Worm (Caenorhabditis elegans) whole organism, L1 larva: ENCODE data around the gene K09E4.1.

Experiments used
- ama-1 ChIP-seq: fragments of 150-350 bp; optimal IDR thresholded peaks from 2 replicates; lab custom pipeline; 2014
- ceh-8 ChIP-seq: fragments of 200-800 bp; sonication (Bioruptor generic); optimal IDR thresholded peaks from 2 replicates; lab custom pipeline; 2018; ENCODE audit warnings: mild to moderate bottlenecking, missing genetic modification characterization, moderate library complexity, missing compliant biosample characterization
- dpl-1 ChIP-seq, 3 experiments: fragments of 150-350 bp in 2 of 3; sonication (generic microtip) in 1 of 3; optimal IDR thresholded peaks; 2 replicates each; lab custom pipeline; 2014 to 2017; ENCODE audit warnings: missing biosample characterization in 3 of 3, missing genetic modification characterization in 3 of 3, missing genetic modification reagents in 3 of 3
- efl-1 ChIP-seq, 4 experiments: fragments of 150-350 bp; optimal IDR thresholded peaks in 3 of 4; peaks in 1 of 4; 1 replicate in 1 of 4; 2 replicates in 3 of 4; lab custom pipeline; 2014; ENCODE audit warnings: missing biosample characterization in 2 of 4, missing genetic modification characterization in 2 of 4, missing genetic modification reagents in 2 of 4
- egl-13 ChIP-seq: sonication (generic microtip); optimal IDR thresholded peaks from 2 replicates; lab custom pipeline; 2016; ENCODE audit warnings: missing genotype, missing genetic modification reagents, missing genetic modification characterization, missing compliant biosample characterization
- egl-27 ChIP-seq, 2 experiments: fragments of 150-350 bp in 1 of 2; sonication (generic microtip); optimal IDR thresholded peaks; 3 replicates each; lab custom pipeline; 2017 to 2018; ENCODE audit warnings: missing biosample characterization in 2 of 2, missing genetic modification characterization in 2 of 2, missing genetic modification reagents in 2 of 2
- elt-3 ChIP-seq, 6 experiments: fragments of 150-350 bp in 1 of 6; sonication (generic microtip); optimal IDR thresholded peaks; 2 replicates each; lab custom pipeline; 2017 to 2018; ENCODE audit warnings: missing biosample characterization in 6 of 6, missing genetic modification characterization in 6 of 6, inconsistent platforms in 1 of 6
- fos-1 ChIP-seq: fragments of 150-350 bp; optimal IDR thresholded peaks from 2 replicates; lab custom pipeline; 2014; ENCODE audit warnings: missing biosample characterization, missing genetic modification characterization
- hlh-4 ChIP-seq: sonication (generic microtip); optimal IDR thresholded peaks from 2 replicates; lab custom pipeline; 2016; ENCODE audit warnings: mild to moderate bottlenecking, missing genetic modification characterization, missing compliant biosample characterization
- irx-1 ChIP-seq: sonication (generic microtip); optimal IDR thresholded peaks from 2 replicates; lab custom pipeline; 2016; ENCODE audit warnings: missing genetic modification characterization, missing compliant biosample characterization
- isw-1 ChIP-seq: fragments of 200-800 bp; sonication (Bioruptor generic); IDR thresholded peaks from 2 replicates; pipeline ENCODE4 v1.3.6; 2022; ENCODE audit warnings: missing genetic modification characterization, missing compliant biosample characterization
- jun-1 ChIP-seq: fragments of 150-350 bp; optimal IDR thresholded peaks from 2 replicates; lab custom pipeline; 2014; ENCODE audit warnings: missing biosample characterization, missing genetic modification reagents, missing genetic modification characterization
- lin-14 ChIP-seq: fragments of 200-800 bp; sonication (Bioruptor generic); optimal IDR thresholded peaks from 2 replicates; lab custom pipeline; 2018; ENCODE audit warnings: mild to moderate bottlenecking, missing genetic modification characterization, moderate library complexity, missing compliant biosample characterization
- lin-15B ChIP-seq: fragments of 150-350 bp; sonication (generic microtip); optimal IDR thresholded peaks from 3 replicates; lab custom pipeline; 2014; ENCODE audit warnings: missing biosample characterization, missing genetic modification characterization
- lin-35 ChIP-seq, 2 experiments: fragments of 150-350 bp; optimal IDR thresholded peaks; 2 replicates each; lab custom pipeline; 2014; ENCODE audit warnings: missing biosample characterization in 2 of 2, missing genetic modification characterization in 2 of 2, missing genetic modification reagents in 2 of 2
- lin-39 ChIP-seq: fragments of 150-350 bp; optimal IDR thresholded peaks from 2 replicates; lab custom pipeline; 2014; ENCODE audit warnings: missing biosample characterization, missing genetic modification reagents, missing genetic modification characterization
- lsy-2 ChIP-seq, 2 experiments: fragments of 150-350 bp; optimal IDR thresholded peaks; 2 replicates each; lab custom pipeline; 2014; ENCODE audit warnings: missing biosample characterization in 2 of 2, missing genetic modification characterization in 2 of 2
- nhr-19 ChIP-seq: fragments of 200-800 bp; sonication (Bioruptor generic); conservative IDR thresholded peaks from 2 replicates; pipeline ENCODE4 v1.3.6; 2022; ENCODE audit warnings: missing genetic modification characterization, missing compliant biosample characterization
- nhr-237 ChIP-seq: fragments of 150-350 bp; optimal IDR thresholded peaks from 2 replicates; lab custom pipeline; 2014; ENCODE audit warnings: missing biosample characterization, missing genetic modification characterization
- nhr-71 ChIP-seq: sonication (generic microtip); optimal IDR thresholded peaks from 2 replicates; lab custom pipeline; 2016; ENCODE audit warnings: mild to moderate bottlenecking, missing genetic modification characterization, moderate library complexity, missing compliant biosample characterization
- nhr-76 ChIP-seq: sonication (generic microtip); optimal IDR thresholded peaks from 2 replicates; lab custom pipeline; 2017; ENCODE audit warnings: missing biosample characterization, missing genetic modification characterization
- nhr-84 ChIP-seq: sonication (generic microtip); optimal IDR thresholded peaks from 2 replicates; lab custom pipeline; 2017; ENCODE audit warnings: missing biosample characterization, missing genetic modification characterization
- nhr-85 ChIP-seq: sonication (generic microtip); peaks from one replicate; lab custom pipeline; 2016; ENCODE audit warnings: missing genetic modification characterization, inconsistent platforms, missing compliant biosample characterization
- pag-3 ChIP-seq: sonication (generic microtip); optimal IDR thresholded peaks from 2 replicates; lab custom pipeline; 2017; ENCODE audit warnings: missing genetic modification characterization, mild to moderate bottlenecking, missing compliant biosample characterization, antibody characterized with exemption, borderline replicate concordance; ENCODE audit not compliant: insufficient read depth
- pax-3 ChIP-seq: fragments of 200-800 bp; sonication (Bioruptor generic); optimal IDR thresholded peaks from 2 replicates; lab custom pipeline; 2018; ENCODE audit warnings: mild to moderate bottlenecking, missing genetic modification characterization, moderate library complexity, missing compliant biosample characterization
- rnt-1 ChIP-seq: sonication (generic microtip); optimal IDR thresholded peaks from 2 replicates; lab custom pipeline; 2016; ENCODE audit warnings: mild to moderate bottlenecking, missing genetic modification characterization, moderate library complexity, missing compliant biosample characterization
- snpc-4 ChIP-seq: fragments of 150-350 bp; optimal IDR thresholded peaks from 2 replicates; lab custom pipeline; 2014; ENCODE audit warnings: missing biosample characterization, missing genetic modification characterization
- swsn-7 ChIP-seq: sonication (generic microtip); optimal IDR thresholded peaks from 2 replicates; lab custom pipeline; 2016; ENCODE audit warnings: missing genetic modification characterization, missing compliant biosample characterization
- tbx-2 ChIP-seq: sonication (generic microtip); optimal IDR thresholded peaks from 2 replicates; lab custom pipeline; 2016; ENCODE audit warnings: missing genetic modification characterization, missing compliant biosample characterization
- unc-130 ChIP-seq: fragments of 150-350 bp; optimal IDR thresholded peaks from 2 replicates; lab custom pipeline; 2017; ENCODE audit warnings: missing biosample characterization, missing genetic modification characterization, inconsistent platforms
- unc-30 ChIP-seq: sonication (generic microtip); optimal IDR thresholded peaks from 2 replicates; lab custom pipeline; 2017; ENCODE audit warnings: missing biosample characterization, missing genetic modification characterization
- unc-86 ChIP-seq: sonication (generic microtip); optimal IDR thresholded peaks from 2 replicates; lab custom pipeline; 2016; ENCODE audit warnings: missing genetic modification characterization, missing compliant biosample characterization
- unc-98 ChIP-seq: fragments of 200-800 bp; sonication (Bioruptor generic); IDR thresholded peaks from 2 replicates; pipeline ENCODE4 v1.3.6; 2022; ENCODE audit warnings: missing genetic modification characterization, missing compliant biosample characterization
- zag-1 ChIP-seq: fragments of 150-350 bp; optimal IDR thresholded peaks from 2 replicates; lab custom pipeline; 2014; ENCODE audit warnings: missing biosample characterization, missing genetic modification characterization

Gene K09E4.1

ce11 chrII:14178233-14178969 lies 40.8 kb downstream of the K09E4.1 start, which contains the start of gene efhd-1:
TSS of gene efhd-1 (plus strand) at chrII:14178814.
- TF ChIP-seq ceh-8 = no peak
- TF ChIP-seq efl-1 (optimal IDR thresholded peaks at IDR 0.05; lab: Kevin White, UChicago) = no peak
- peak in 1 of 2 experiments; percentile 44 for TF ChIP-seq efl-1 (GFP tag; optimal IDR thresholded peaks at IDR 0.05 in 1 of 2; lab: Kevin White, UChicago)
- peak; percentile 30 for TF ChIP-seq nhr-71
- TF ChIP-seq unc-130 (tag; lab: Kevin White, UChicago) = peak; percentile 0
- TF ChIP-seq lin-39 (tag; lab: Kevin White, UChicago) = peak; percentile 40
- peak; percentile 65 for TF ChIP-seq lin-14 (GFP tag; lab: Kevin White, UChicago)
- no peak for TF ChIP-seq swsn-7 (tag; lab: Kevin White, UChicago)
- TF ChIP-seq lsy-2 (tag; optimal IDR thresholded peaks at IDR 0.05; lab: Kevin White, UChicago) = peak in 1 of 2 experiments; percentile 18
- no peak for TF ChIP-seq ama-1 (lab: Kevin White, UChicago)
- TF ChIP-seq rnt-1 (tag; lab: Kevin White, UChicago) = peak; percentile 67
- TF ChIP-seq fos-1 = no peak
- no peak for TF ChIP-seq unc-30
- no peak for TF ChIP-seq egl-27 (tag; optimal IDR thresholded peaks at IDR 0.05; lab: Kevin White, UChicago)
- TF ChIP-seq, all 84 proteins: peak for 7

DNA sequence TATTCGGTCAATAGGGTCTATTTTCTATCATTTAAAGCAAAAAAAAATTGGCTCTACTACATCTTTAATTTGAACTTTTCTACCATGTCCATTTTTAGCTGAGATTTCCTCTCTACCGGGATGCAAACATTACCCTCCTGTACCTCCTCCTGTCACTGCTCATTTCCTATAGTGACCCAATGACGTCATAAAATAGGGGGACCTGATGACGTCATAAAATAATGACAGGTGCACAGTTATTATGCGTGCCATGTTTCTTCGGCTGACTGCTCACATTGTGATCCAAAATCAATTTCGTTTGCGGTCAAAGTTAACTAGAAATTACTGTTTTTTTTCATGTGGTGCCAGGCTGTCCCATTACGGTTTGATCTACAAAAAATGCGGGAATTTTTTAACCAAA lies 49.3 kb downstream of the K09E4.1 start:
- TF ChIP-seq isw-1 (GFP tag; lab: Robert Waterston, UW) (no peak), tbx-2 (tag; lab: Kevin White, UChicago) (no peak), lin-15B (tag; lab: Kevin White, UChicago) (no peak), hlh-4 (tag; lab: Kevin White, UChicago) (no peak), unc-98 (GFP tag; lab: Robert Waterston, UW) (no peak), elt-3 (tag; optimal IDR thresholded peaks at IDR 0.05; lab: Kevin White, UChicago) (no peak), nhr-19 (no peak), nhr-84 (tag; lab: Kevin White, UChicago) (no peak), lin-35 (GFP tag; optimal IDR thresholded peaks at IDR 0.05; lab: Kevin White, UChicago) (no peak), efl-1 (optimal IDR thresholded peaks at IDR 0.05; lab: Kevin White, UChicago) (no peak), efl-1 (GFP tag; optimal IDR thresholded peaks at IDR 0.05 in 1 of 2; lab: Kevin White, UChicago) (no peak), pax-3 (tag; lab: Kevin White, UChicago) (no peak), irx-1 (tag; lab: Kevin White, UChicago) (no peak), nhr-237 (tag; lab: Kevin White, UChicago) (no peak), zag-1 (tag; lab: Kevin White, UChicago) (no peak), unc-86 (tag; lab: Kevin White, UChicago) (no peak), snpc-4 (no peak), pag-3 (tag; lab: Kevin White, UChicago) (no peak), nhr-76 (tag; lab: Kevin White, UChicago) (no peak)
- TF ChIP-seq, all 84 proteins: peak for 0

DNA sequence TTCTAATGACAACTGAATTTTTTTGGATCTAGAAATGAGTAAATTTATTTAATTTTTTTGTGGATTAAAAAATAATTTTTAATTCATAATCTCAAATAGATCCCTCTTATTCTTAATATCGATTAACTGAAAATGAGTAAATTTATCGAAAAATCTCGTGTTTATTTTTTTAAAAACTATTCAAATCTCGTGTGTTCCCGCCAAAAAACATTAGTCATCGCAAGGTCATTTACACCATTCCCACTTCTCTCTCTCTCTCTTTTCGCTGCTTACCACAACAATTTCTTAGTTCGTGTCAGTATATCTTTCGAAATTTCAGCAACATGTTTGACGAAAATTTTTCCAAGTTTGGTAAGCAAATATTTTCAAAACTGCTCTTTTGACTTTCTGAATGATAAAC lies 49.8 kb downstream of the K09E4.1 start:
- TF ChIP-seq efl-1 (optimal IDR thresholded peaks at IDR 0.05; lab: Kevin White, UChicago) (peak in 1 of 2 experiments; percentile 4), efl-1 (GFP tag; optimal IDR thresholded peaks at IDR 0.05 in 1 of 2; lab: Kevin White, UChicago) (peak; percentile 54 to 74), egl-13 (no peak), jun-1 (tag; lab: Kevin White, UChicago) (no peak), dpl-1 (GFP tag; optimal IDR thresholded peaks at IDR 0.05; lab: Kevin White, UChicago) (peak; percentile 36 to 52 (median 46)), nhr-85 (peak; percentile 35), nhr-76 (tag; lab: Kevin White, UChicago) (no peak), lin-35 (GFP tag; optimal IDR thresholded peaks at IDR 0.05; lab: Kevin White, UChicago) (peak in 1 of 2 experiments; percentile 32), lin-14 (GFP tag; lab: Kevin White, UChicago) (peak; percentile 4)
